Fruit fly (Drosophila melanogaster) whole organism, embryonic: Measurements from ENCODE around the gene bor.

ENCODE experiments used
- CG10979 ChIP-seq: fragments of 200-800 bp; sonication (Bioruptor generic); optimal IDR thresholded peaks from 2 replicates; lab custom pipeline; 2018; ENCODE audit warnings: missing biosample characterization, mild to moderate bottlenecking, missing genetic modification characterization, moderate library complexity
- CG12219 ChIP-seq: fragments of 200-800 bp; sonication (Bioruptor generic); optimal IDR thresholded peaks from 3 replicates; lab custom pipeline; 2018; ENCODE audit warnings: missing biosample characterization, mild to moderate bottlenecking, missing genetic modification characterization
- CG1233 ChIP-seq: fragments of 200-800 bp; sonication (Bioruptor generic); optimal IDR thresholded peaks from 4 replicates; lab custom pipeline; 2018; ENCODE audit warnings: missing biosample characterization, mild to moderate bottlenecking, missing genetic modification characterization
- CG12391 ChIP-seq: fragments of 200-800 bp; sonication (Bioruptor generic); optimal IDR thresholded peaks from 3 replicates; lab custom pipeline; 2018; ENCODE audit warnings: missing biosample characterization, mild to moderate bottlenecking, missing genetic modification characterization, moderate library complexity
- CG12744 ChIP-seq: fragments of 200-800 bp; sonication (Bioruptor generic); optimal IDR thresholded peaks from 2 replicates; lab custom pipeline; 2016; ENCODE audit warnings: missing biosample characterization, missing genetic modification characterization
- CG12769 ChIP-seq: fragments of 200-800 bp; sonication (Bioruptor generic); optimal IDR thresholded peaks from 2 replicates; lab custom pipeline; 2019; ENCODE audit warnings: missing biosample characterization, mild to moderate bottlenecking, missing genetic modification characterization, moderate library complexity
- CG13894 ChIP-seq: fragments of 200-800 bp; sonication (Bioruptor generic); optimal IDR thresholded peaks from 3 replicates; lab custom pipeline; 2018; ENCODE audit warnings: missing biosample characterization, mild to moderate bottlenecking, missing genetic modification characterization, moderate library complexity
- CG15479 ChIP-seq: fragments of 200-800 bp; sonication (Bioruptor generic); optimal IDR thresholded peaks from 3 replicates; lab custom pipeline; 2019; ENCODE audit warnings: missing biosample characterization, mild to moderate bottlenecking, missing genetic modification characterization, moderate library complexity
- CG17385 ChIP-seq: fragments of 200-800 bp; sonication (Bioruptor generic); optimal IDR thresholded peaks from 3 replicates; lab custom pipeline; 2018; ENCODE audit warnings: missing biosample characterization, mild to moderate bottlenecking, missing genetic modification characterization
- CG18262 ChIP-seq: fragments of 200-800 bp; optimal IDR thresholded peaks from 3 replicates; lab custom pipeline; 2019; ENCODE audit warnings: missing biosample characterization, mild to moderate bottlenecking, missing genetic modification characterization, moderate library complexity
- CG18619 ChIP-seq: fragments of 200-800 bp; sonication (Bioruptor generic); optimal IDR thresholded peaks from 3 replicates; lab custom pipeline; 2017; ENCODE audit warnings: missing biosample characterization, mild to moderate bottlenecking, missing genetic modification characterization
- CG3163 ChIP-seq: fragments of 200-800 bp; sonication (Bioruptor generic); optimal IDR thresholded peaks from 3 replicates; lab custom pipeline; 2016; ENCODE audit warnings: missing biosample characterization, missing genetic modification characterization
- CG32772 ChIP-seq: fragments of 200-800 bp; sonication (Bioruptor generic); IDR thresholded peaks from 2 replicates; pipeline ENCODE4 v1.3.6; 2022; ENCODE audit warnings: missing biosample characterization, missing genetic modification characterization
- CG5180 ChIP-seq: fragments of 200-800 bp; sonication (Bioruptor generic); optimal IDR thresholded peaks from 3 replicates; lab custom pipeline; 2017; ENCODE audit warnings: missing biosample characterization, missing genetic modification characterization, mild to moderate bottlenecking, moderate library complexity, missing genetic modification reagents
- CG6272 ChIP-seq: fragments of 200-800 bp; sonication (Bioruptor generic); IDR thresholded peaks from 2 replicates; pipeline ENCODE4 v1.3.6; 2022; ENCODE audit warnings: missing biosample characterization, missing genetic modification characterization
- CG6683 ChIP-seq: fragments of 200-800 bp; sonication (Bioruptor generic); optimal IDR thresholded peaks from 2 replicates; lab custom pipeline; 2017; ENCODE audit warnings: missing biosample characterization, mild to moderate bottlenecking, missing genetic modification characterization, missing genetic modification reagents
- CG7556 ChIP-seq: fragments of 200-800 bp; sonication (Bioruptor generic); optimal IDR thresholded peaks from 2 replicates; lab custom pipeline; 2017; ENCODE audit warnings: missing biosample characterization, mild to moderate bottlenecking, missing genetic modification characterization
- CG7786 ChIP-seq: fragments of 200-800 bp; sonication (Bioruptor generic); optimal IDR thresholded peaks from 2 replicates; lab custom pipeline; 2016; ENCODE audit warnings: missing biosample characterization, missing genetic modification characterization
- CG8281 ChIP-seq: fragments of 200-800 bp; sonication (Bioruptor generic); optimal IDR thresholded peaks from 2 replicates; lab custom pipeline; 2018; ENCODE audit warnings: missing biosample characterization, mild to moderate bottlenecking, missing genetic modification characterization, moderate library complexity
- CG8478 ChIP-seq: fragments of >200 bp; optimal IDR thresholded peaks from 2 replicates; lab custom pipeline; 2018
- CG9817 ChIP-seq: fragments of 200-800 bp; sonication (Bioruptor generic); optimal IDR thresholded peaks from 2 replicates; lab custom pipeline; 2018; ENCODE audit warnings: missing biosample characterization, mild to moderate bottlenecking, missing genetic modification characterization, moderate library complexity
- Dll ChIP-seq: fragments of 200-800 bp; sonication (Bioruptor generic); IDR thresholded peaks from 4 replicates; pipeline ENCODE4 v1.3.6; 2022; ENCODE audit warnings: missing biosample characterization, missing genetic modification characterization; ENCODE audit not compliant: partially characterized antibody
- Elba2 ChIP-seq: fragments of 200-800 bp; sonication (Bioruptor generic); optimal IDR thresholded peaks from 3 replicates; lab custom pipeline; 2016; ENCODE audit warnings: missing biosample characterization, missing genetic modification characterization
- Ets97D ChIP-seq: fragments of 200-800 bp; sonication (Bioruptor generic); optimal IDR thresholded peaks from 3 replicates; lab custom pipeline; 2016; ENCODE audit warnings: missing biosample characterization, missing genetic modification characterization
- H2.0 ChIP-seq: fragments of 200-800 bp; sonication (Bioruptor generic); IDR thresholded peaks from 2 replicates; pipeline ENCODE4 v1.3.6; 2022; ENCODE audit warnings: missing biosample characterization, missing genetic modification characterization
- HmgZ ChIP-seq: fragments of 200-800 bp; sonication (Bioruptor generic); optimal IDR thresholded peaks from 2 replicates; lab custom pipeline; 2018; ENCODE audit warnings: missing biosample characterization, mild to moderate bottlenecking, missing genetic modification characterization
- MBD-R2 ChIP-seq: fragments of 200-800 bp; sonication (Bioruptor generic); IDR thresholded peaks from 2 replicates; pipeline ENCODE4 v1.3.6; 2022; ENCODE audit warnings: missing biosample characterization, missing genetic modification characterization
- MESR4 ChIP-seq: fragments of 200-800 bp; sonication (Bioruptor generic); optimal IDR thresholded peaks from 2 replicates; lab custom pipeline; 2018; ENCODE audit warnings: missing biosample characterization, mild to moderate bottlenecking, missing genetic modification characterization, moderate library complexity
- MTF-1 ChIP-seq: fragments of 200-800 bp; sonication (Bioruptor generic); optimal IDR thresholded peaks from 2 replicates; lab custom pipeline; 2018; ENCODE audit warnings: missing biosample characterization, mild to moderate bottlenecking, missing genetic modification characterization, borderline replicate concordance
- NC2α ChIP-seq: fragments of 200-800 bp; sonication (Bioruptor generic); optimal IDR thresholded peaks from 2 replicates; lab custom pipeline; 2016; ENCODE audit warnings: missing biosample characterization, missing genetic modification characterization
- NC2β ChIP-seq: fragments of 200-800 bp; sonication (Bioruptor generic); optimal IDR thresholded peaks from 2 replicates; lab custom pipeline; 2016; ENCODE audit warnings: missing biosample characterization, missing genetic modification characterization
- Pdp1 ChIP-seq, 2 experiments: fragments of 200-800 bp; sonication (Bioruptor generic); optimal IDR thresholded peaks; 3 replicates each; lab custom pipeline; 2016; ENCODE audit warnings: missing biosample characterization in 2 of 2, missing genetic modification characterization in 2 of 2, mild to moderate bottlenecking in 1 of 2, moderate library complexity in 1 of 2
- Rx ChIP-seq: fragments of 200-800 bp; sonication (Bioruptor generic); IDR thresholded peaks from 2 replicates; pipeline ENCODE4 v1.3.6; 2022; ENCODE audit warnings: missing biosample characterization, missing genetic modification characterization
- Scr ChIP-seq: fragments of 200-800 bp; sonication (Bioruptor generic); IDR thresholded peaks from 2 replicates; pipeline ENCODE4 v1.3.6; 2022; ENCODE audit warnings: missing biosample characterization, missing genetic modification characterization; ENCODE audit not compliant: partially characterized antibody
- Six4 ChIP-seq: fragments of 200-800 bp; sonication (Bioruptor generic); optimal IDR thresholded peaks from 2 replicates; lab custom pipeline; 2016; ENCODE audit warnings: missing biosample characterization, missing genetic modification characterization
- Trl ChIP-seq, 3 experiments: fragments of >200 bp in 2 of 3; fragments of 200-800 bp in 1 of 3; sonication (Bioruptor generic) in 1 of 3; optimal IDR thresholded peaks; 2 replicates in 1 of 3; 3 replicates in 2 of 3; lab custom pipeline; 2016 to 2017; ENCODE audit warnings: missing biosample characterization in 1 of 3, missing genetic modification characterization in 1 of 3
- Vsx1 ChIP-seq: fragments of 200-800 bp; sonication (Bioruptor generic); optimal IDR thresholded peaks from 2 replicates; lab custom pipeline; 2017; ENCODE audit warnings: missing biosample characterization, mild to moderate bottlenecking, missing genetic modification characterization, missing genetic modification reagents
- al ChIP-seq: fragments of 200-800 bp; sonication (Bioruptor generic); IDR thresholded peaks from 2 replicates; pipeline ENCODE4 v1.3.6; 2022; ENCODE audit warnings: missing biosample characterization, missing genetic modification characterization
- ash1 ChIP-seq: fragments of 200-800 bp; sonication (Bioruptor generic); optimal IDR thresholded peaks from 2 replicates; lab custom pipeline; 2018; ENCODE audit warnings: missing biosample characterization, mild to moderate bottlenecking, missing genetic modification characterization
- dmrt99B ChIP-seq: fragments of 200-800 bp; sonication (Bioruptor generic); optimal IDR thresholded peaks from 2 replicates; lab custom pipeline; 2018; ENCODE audit warnings: missing biosample characterization, mild to moderate bottlenecking, missing genetic modification characterization, moderate library complexity
- fd64A ChIP-seq: fragments of 200-800 bp; sonication (Bioruptor generic); optimal IDR thresholded peaks from 3 replicates; lab custom pipeline; 2018; ENCODE audit warnings: missing biosample characterization, mild to moderate bottlenecking, missing genetic modification characterization
- gem ChIP-seq: fragments of 200-800 bp; sonication (Bioruptor generic); optimal IDR thresholded peaks from 2 replicates; lab custom pipeline; 2019; ENCODE audit warnings: missing biosample characterization, mild to moderate bottlenecking, missing genetic modification characterization, moderate library complexity
- gsb-n ChIP-seq: fragments of 200-800 bp; sonication (Bioruptor generic); optimal IDR thresholded peaks from 3 replicates; lab custom pipeline; 2018; ENCODE audit warnings: missing biosample characterization, mild to moderate bottlenecking, missing genetic modification characterization
- h ChIP-seq: fragments of >200 bp; optimal IDR thresholded peaks from 2 replicates; lab custom pipeline; 2017
- ham ChIP-seq: fragments of 200-800 bp; sonication (Bioruptor generic); IDR thresholded peaks from 2 replicates; pipeline ENCODE4 v1.3.6; 2022; ENCODE audit warnings: missing biosample characterization, missing genetic modification characterization
- her ChIP-seq: fragments of 200-800 bp; sonication (Bioruptor generic); optimal IDR thresholded peaks from 2 replicates; lab custom pipeline; 2016; ENCODE audit warnings: missing biosample characterization, missing genetic modification characterization
- peb ChIP-seq: fragments of 200-800 bp; sonication (Bioruptor generic); IDR thresholded peaks from 2 replicates; pipeline ENCODE4 v1.3.6; 2022; ENCODE audit warnings: missing biosample characterization, missing genetic modification characterization
- tap ChIP-seq: fragments of 200-800 bp; optimal IDR thresholded peaks from 3 replicates; lab custom pipeline; 2019; ENCODE audit warnings: missing biosample characterization, mild to moderate bottlenecking, missing genetic modification characterization, moderate library complexity
- tna ChIP-seq: fragments of 200-800 bp; sonication (Bioruptor generic); IDR thresholded peaks from 2 replicates; pipeline ENCODE4 v1.3.6; 2022; ENCODE audit warnings: missing biosample characterization, missing genetic modification characterization; ENCODE audit not compliant: partially characterized antibody
- wor ChIP-seq: fragments of 200-800 bp; sonication (Bioruptor generic); IDR thresholded peaks from 2 replicates; pipeline ENCODE4 v1.3.6; 2022; ENCODE audit warnings: missing biosample characterization, missing genetic modification characterization

Gene bor

DNA sequence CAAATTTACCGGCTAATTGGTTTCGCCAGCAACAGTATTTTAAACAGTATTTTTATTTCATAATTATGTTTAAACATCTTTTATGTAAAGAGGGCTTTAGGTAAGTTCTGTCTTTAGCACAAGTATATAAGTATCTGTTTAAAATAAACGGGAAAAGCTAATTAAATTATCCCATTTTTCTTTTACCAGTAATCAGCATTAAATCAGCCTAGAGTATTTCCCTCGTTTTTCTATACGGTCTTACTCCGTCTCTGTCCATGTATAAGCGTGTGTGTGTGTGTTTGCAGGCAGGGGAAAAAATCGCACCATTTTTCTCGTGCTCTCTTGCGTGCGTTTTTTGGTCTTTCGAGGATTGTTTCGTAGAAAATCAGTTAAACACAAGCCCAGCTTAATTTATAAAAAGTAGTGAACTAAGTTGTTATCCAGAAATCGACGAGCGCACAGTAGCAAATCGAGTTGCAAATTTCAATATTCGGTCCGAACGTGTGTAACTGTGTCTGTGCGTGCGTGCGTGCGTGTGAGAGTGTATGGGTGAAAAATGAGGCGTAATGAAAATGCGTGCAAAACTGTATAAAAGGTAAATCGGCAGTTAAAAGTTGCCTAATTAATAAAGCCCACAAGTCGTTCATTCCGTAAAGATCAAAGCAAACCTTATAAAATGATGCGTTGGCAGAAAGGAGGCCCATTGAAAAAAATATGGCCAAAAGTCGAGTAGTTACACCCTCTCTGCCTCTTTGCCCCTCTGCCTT is 9.0 kb upstream of the bor start (continued):
- TF ChIP-seq CG18619 (no peak), CG12744 (GFP tag; lab: Kevin White, UChicago) (no peak), NC2α (GFP tag; lab: Kevin White, UChicago) (no peak), Rx (no peak), ash1 (no peak), CG6272 (GFP tag; lab: Robert Waterston, UW) (no peak), tap (tag; lab: Kevin White, UChicago) (no peak), tna (GFP tag; lab: Robert Waterston, UW) (0 out of 2 replicates have a peak, but pooled peaks have one; percentile 45), wor (GFP tag; lab: Robert Waterston, UW) (no peak), CG8281 (tag; lab: Kevin White, UChicago) (no peak), HmgZ (peak; percentile 4), CG18262 (no peak), her (GFP tag; lab: Kevin White, UChicago) (no peak), CG7786 (GFP tag; lab: Kevin White, UChicago) (no peak), CG6683 (no peak), peb (no peak), NC2β (GFP tag; lab: Kevin White, UChicago) (no peak), CG9817 (tag; lab: Kevin White, UChicago) (no peak), dmrt99B (tag; lab: Kevin White, UChicago) (no peak), Ets97D (no peak), CG13894 (tag; lab: Kevin White, UChicago) (no peak), Dll (no peak), MESR4 (GFP tag; lab: Kevin White, UChicago) (peak; percentile 72), fd64A (no peak), al (GFP tag; lab: Robert Waterston, UW) (no peak), gem (tag; lab: Kevin White, UChicago) (no peak), Scr (GFP tag; lab: Robert Waterston, UW) (no peak), CG17385 (GFP tag; lab: Kevin White, UChicago) (no peak), CG12391 (no peak), CG15479 (no peak), ham (GFP tag; lab: Robert Waterston, UW) (no peak), Trl (optimal IDR thresholded peaks at IDR 0.05; lab: Kevin White, UChicago) (peak; percentile 73 to 89), Trl (GFP tag; optimal IDR thresholded peaks at IDR 0.05; lab: Kevin White, UChicago) (no peak), MTF-1 (GFP tag; lab: Kevin White, UChicago) (no peak), Pdp1 (GFP tag; optimal IDR thresholded peaks at IDR 0.05; lab: Kevin White, UChicago) (peak in 1 of 2 experiments; percentile 35), CG10979 (tag; lab: Kevin White, UChicago) (no peak), CG3163 (GFP tag; lab: Kevin White, UChicago) (no peak), h (lab: Kevin White, UChicago) (no peak), CG32772 (no peak), CG8478 (lab: Kevin White, UChicago) (peak; percentile 87), CG12769 (tag; lab: Kevin White, UChicago) (no peak), CG12219 (no peak), Vsx1 (GFP tag; lab: Kevin White, UChicago) (peak; percentile 35), MBD-R2 (GFP tag; lab: Robert Waterston, UW) (no peak), CG7556 (GFP tag; lab: Kevin White, UChicago) (no peak), Elba2 (no peak), Six4 (GFP tag; lab: Kevin White, UChicago) (no peak), gsb-n (no peak), CG5180 (GFP tag; lab: Kevin White, UChicago) (no peak), CG1233 (no peak), H2.0 (no peak)
